Worm (Caenorhabditis elegans) whole organism, young adult: Measurements from ENCODE around the gene abi-1.

Experiments
- F57A8.1 ChIP-seq: fragments of 200-800 bp; sonication (Bioruptor generic); optimal IDR thresholded peaks from 2 replicates; lab custom pipeline; 2018; ENCODE audit warnings: mild to moderate bottlenecking, missing genetic modification characterization, moderate library complexity, missing compliant biosample characterization
- atf-7 ChIP-seq: sonication (generic microtip); optimal IDR thresholded peaks from 2 replicates; lab custom pipeline; 2017; ENCODE audit warnings: mild to moderate bottlenecking, missing genetic modification characterization, missing compliant biosample characterization

ce11 chrIII:5734328-5734727, 41.8 kb upstream of the abi-1 start:
- no peak for TF ChIP-seq atf-7 (tag; lab: Kevin White, UChicago)
- no peak for TF ChIP-seq F57A8.1 (GFP tag; lab: Kevin White, UChicago)
